Worm (Caenorhabditis elegans) whole organism, young adult: Measurements from ENCODE around the gene Y41C4A.11.

Experiments
- B0336.3 ChIP-seq: fragments of 200-800 bp; sonication (Bioruptor generic); IDR thresholded peaks from 2 replicates; pipeline ENCODE4 v1.3.6; 2022; ENCODE audit warnings: missing genetic modification characterization, missing compliant biosample characterization
- C17E4.6 ChIP-seq: fragments of 200-800 bp; sonication (Bioruptor generic); IDR thresholded peaks from 2 replicates; pipeline ENCODE4 v1.3.6; 2022; ENCODE audit warnings: missing genetic modification reagents, missing genetic modification characterization, missing compliant biosample characterization
- D2030.7 ChIP-seq: fragments of 200-800 bp; sonication (Bioruptor generic); IDR thresholded peaks from 2 replicates; pipeline ENCODE4 v1.3.6; 2022; ENCODE audit warnings: missing genetic modification reagents, missing genetic modification characterization, missing compliant biosample characterization
- K11D2.4 ChIP-seq: fragments of 200-800 bp; sonication (Bioruptor generic); IDR thresholded peaks from 2 replicates; pipeline ENCODE4 v1.3.6; 2022; ENCODE audit warnings: missing genetic modification reagents, missing genetic modification characterization, missing compliant biosample characterization
- K12H6.12 ChIP-seq: fragments of 200-800 bp; sonication (Bioruptor generic); optimal IDR thresholded peaks from 2 replicates; lab custom pipeline; 2018; ENCODE audit warnings: mild to moderate bottlenecking, missing genetic modification characterization, missing compliant biosample characterization
- ama-1 ChIP-seq, 3 experiments: fragments of 150-350 bp in 1 of 3; sonication (generic microtip) in 2 of 3; optimal IDR thresholded peaks; 2 replicates each; lab custom pipeline; 2014 to 2018; ENCODE audit warnings: missing biosample characterization in 2 of 3, missing genetic modification characterization in 2 of 3, missing genetic modification reagents in 2 of 3
- attf-5 ChIP-seq: fragments of 200-800 bp; sonication (Bioruptor generic); optimal IDR thresholded peaks from 2 replicates; lab custom pipeline; 2018; ENCODE audit warnings: mild to moderate bottlenecking, missing genetic modification characterization, missing compliant biosample characterization
- bed-1 ChIP-seq: fragments of 200-800 bp; sonication (Bioruptor generic); IDR thresholded peaks from 2 replicates; pipeline ENCODE4 v1.3.6; 2022; ENCODE audit warnings: missing genetic modification reagents, missing genetic modification characterization, missing compliant biosample characterization
- ccch-3 ChIP-seq: fragments of 200-800 bp; sonication (Bioruptor generic); optimal IDR thresholded peaks from 2 replicates; lab custom pipeline; 2018; ENCODE audit warnings: mild to moderate bottlenecking, missing genetic modification characterization, missing compliant biosample characterization
- cebp-1 ChIP-seq, 2 experiments: fragments of 200-800 bp in 1 of 2; sonication (Bioruptor generic) in 1 of 2; sonication (generic microtip) in 1 of 2; IDR thresholded peaks in 1 of 2; optimal IDR thresholded peaks in 1 of 2; 2 replicates each; pipeline versions ENCODE4 v1.3.6 to Lab custom; 2017 to 2022; ENCODE audit warnings: missing compliant biosample characterization in 2 of 2, missing genetic modification characterization in 2 of 2, mild to moderate bottlenecking in 1 of 2, missing genetic modification reagents in 1 of 2, moderate library complexity in 1 of 2
- dpl-1 ChIP-seq: fragments of 150-350 bp; optimal IDR thresholded peaks from 2 replicates; lab custom pipeline; 2014; ENCODE audit warnings: missing biosample characterization, missing genetic modification reagents, missing genetic modification characterization
- efl-1 ChIP-seq: fragments of 150-350 bp; optimal IDR thresholded peaks from 2 replicates; lab custom pipeline; 2014; ENCODE audit warnings: missing biosample characterization, missing genetic modification reagents, missing genetic modification characterization
- egl-44 ChIP-seq: fragments of 200-800 bp; sonication (Bioruptor generic); IDR thresholded peaks from 2 replicates; pipeline ENCODE4 v1.3.6; 2022; ENCODE audit warnings: missing genetic modification reagents, missing genetic modification characterization, missing compliant biosample characterization
- ekl-4 ChIP-seq: fragments of 200-800 bp; sonication (Bioruptor generic); IDR thresholded peaks from 2 replicates; pipeline ENCODE4 v1.3.6; 2022; ENCODE audit warnings: missing genetic modification reagents, missing genetic modification characterization, missing compliant biosample characterization
- hlh-12 ChIP-seq: sonication (generic microtip); optimal IDR thresholded peaks from 2 replicates; lab custom pipeline; 2016; ENCODE audit warnings: missing genetic modification characterization, missing compliant biosample characterization
- hmg-1.2 ChIP-seq: fragments of 200-800 bp; sonication (Bioruptor generic); IDR thresholded peaks from 2 replicates; pipeline ENCODE4 v1.3.6; 2022; ENCODE audit warnings: missing genetic modification reagents, missing genetic modification characterization, missing compliant biosample characterization
- lin-35 ChIP-seq, 3 experiments: fragments of 150-350 bp in 2 of 3; sonication (generic microtip) in 1 of 3; optimal IDR thresholded peaks; 2 replicates each; lab custom pipeline; 2014 to 2018; ENCODE audit warnings: missing biosample characterization in 3 of 3, missing genetic modification characterization in 3 of 3, missing genetic modification reagents in 3 of 3
- lin-40 ChIP-seq: sonication (generic microtip); optimal IDR thresholded peaks from 2 replicates; lab custom pipeline; 2016; ENCODE audit warnings: missing genetic modification characterization, mild to moderate bottlenecking, missing compliant biosample characterization, missing genotype, missing genetic modification reagents
- lin-54 ChIP-seq: fragments of 200-800 bp; sonication (Bioruptor generic); optimal IDR thresholded peaks from 2 replicates; lab custom pipeline; 2018; ENCODE audit warnings: mild to moderate bottlenecking, missing genetic modification characterization, missing compliant biosample characterization
- lsl-1 ChIP-seq: fragments of 200-800 bp; sonication (Bioruptor generic); optimal IDR thresholded peaks from 2 replicates; lab custom pipeline; 2018; ENCODE audit warnings: mild to moderate bottlenecking, missing genetic modification characterization, moderate library complexity, missing compliant biosample characterization
- madf-8 ChIP-seq: fragments of 200-800 bp; sonication (Bioruptor generic); conservative IDR thresholded peaks from 2 replicates; pipeline ENCODE4 v1.3.6; 2022; ENCODE audit warnings: missing genetic modification reagents, missing genetic modification characterization, missing compliant biosample characterization
- mcd-1 ChIP-seq: fragments of 200-800 bp; sonication (Bioruptor generic); IDR thresholded peaks from 2 replicates; pipeline ENCODE4 v1.3.6; 2022; ENCODE audit warnings: missing genetic modification reagents, missing genetic modification characterization, missing compliant biosample characterization
- nhr-80 ChIP-seq: sonication (generic microtip); optimal IDR thresholded peaks from 2 replicates; lab custom pipeline; 2016; ENCODE audit warnings: missing genetic modification characterization, missing compliant biosample characterization
- pha-4 ChIP-seq: fragments of 150-350 bp; sonication (generic microtip); optimal IDR thresholded peaks from 2 replicates; lab custom pipeline; 2014; ENCODE audit warnings: missing biosample characterization, missing genetic modification reagents, missing genetic modification characterization
- rcor-1 ChIP-seq: fragments of 200-800 bp; sonication (Bioruptor generic); IDR thresholded peaks from 2 replicates; pipeline ENCODE4 v1.3.6; 2022; ENCODE audit warnings: missing genetic modification reagents, missing genetic modification characterization, missing compliant biosample characterization
- repo-1 ChIP-seq: sonication (generic microtip); optimal IDR thresholded peaks from 2 replicates; lab custom pipeline; 2017; ENCODE audit warnings: mild to moderate bottlenecking, missing genetic modification characterization, missing compliant biosample characterization
- snpc-1.3 ChIP-seq: sonication (generic microtip); optimal IDR thresholded peaks from 2 replicates; lab custom pipeline; 2017; ENCODE audit warnings: missing genetic modification characterization, mild to moderate bottlenecking, missing compliant biosample characterization, antibody characterized with exemption, moderate library complexity, missing genotype, missing genetic modification reagents; ENCODE audit not compliant: insufficient read depth
- snpc-3.4 ChIP-seq: sonication (generic microtip); optimal IDR thresholded peaks from 2 replicates; lab custom pipeline; 2017; ENCODE audit warnings: missing genetic modification characterization, mild to moderate bottlenecking, missing compliant biosample characterization, antibody characterized with exemption, moderate library complexity, missing genotype, missing genetic modification reagents
- somi-1 ChIP-seq: fragments of 200-800 bp; sonication (Bioruptor generic); optimal IDR thresholded peaks from 2 replicates; lab custom pipeline; 2018; ENCODE audit warnings: mild to moderate bottlenecking, missing genetic modification characterization, missing compliant biosample characterization
- tbp1 ChIP-seq: fragments of 200-800 bp; sonication (Bioruptor generic); optimal IDR thresholded peaks from 2 replicates; lab custom pipeline; 2018; ENCODE audit warnings: mild to moderate bottlenecking, missing genetic modification characterization, missing compliant biosample characterization
- zfh-2 ChIP-seq: fragments of 200-800 bp; sonication (Bioruptor generic); conservative IDR thresholded peaks from 2 replicates; pipeline ENCODE4 v1.3.6; 2022; ENCODE audit warnings: missing genetic modification reagents, missing genetic modification characterization, missing compliant biosample characterization
- ztf-25 ChIP-seq: fragments of 200-800 bp; sonication (Bioruptor generic); IDR thresholded peaks from 2 replicates; pipeline ENCODE4 v1.3.6; 2022; ENCODE audit warnings: missing genetic modification reagents, missing genetic modification characterization, missing compliant biosample characterization
- ztf-28 ChIP-seq: fragments of 200-800 bp; sonication (Bioruptor generic); IDR thresholded peaks from 2 replicates; pipeline ENCODE4 v1.3.6; 2022; ENCODE audit warnings: missing genetic modification reagents, missing genetic modification characterization, missing compliant biosample characterization
- ztf-3 ChIP-seq: fragments of 200-800 bp; sonication (Bioruptor generic); optimal IDR thresholded peaks from 2 replicates; lab custom pipeline; 2018; ENCODE audit warnings: mild to moderate bottlenecking, missing genetic modification characterization, missing compliant biosample characterization

Gene Y41C4A.11

DNA sequence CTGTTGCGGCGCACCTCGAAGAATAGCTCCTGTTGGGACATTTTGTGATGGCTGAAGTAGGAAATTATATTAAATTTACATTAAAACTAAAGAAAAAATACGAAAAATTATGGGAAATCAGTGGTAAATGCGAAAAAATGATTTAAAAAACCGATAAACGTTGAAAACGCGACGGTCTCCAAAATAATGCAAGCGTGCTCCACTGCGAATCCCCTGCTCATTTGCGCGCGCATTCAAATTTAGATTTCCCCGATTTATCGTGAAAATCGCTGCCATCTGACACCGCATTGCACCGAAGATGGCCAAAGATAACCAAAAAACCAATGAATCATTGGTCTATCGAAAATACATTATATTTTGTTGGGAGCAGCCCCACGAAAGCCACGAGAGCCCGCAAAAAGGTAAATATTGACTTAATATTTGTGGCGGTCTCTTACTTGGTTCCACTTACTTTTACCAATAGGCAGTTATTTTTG, at the start of gene Y41C4A.11, which contains the start of gene elb-1:
Gene Y41C4A.11 (plus strand): TSS at position 461 of the 476 bp plus-strand sequence.
Gene elb-1 (minus strand): TSS at position 51 of the 476 bp plus-strand sequence.
- TF ChIP-seq cebp-1 (GFP tag; IDR thresholded peaks at IDR 0.05; lab: Robert Waterston, UW) (no peak), cebp-1 (tag; optimal IDR thresholded peaks at IDR 0.05; lab: Kevin White, UChicago) (peak; percentile 29), rcor-1 (GFP tag; lab: Robert Waterston, UW) (0 out of 2 replicates have a peak, but pooled peaks have one; percentile 18), ztf-28 (GFP tag; lab: Robert Waterston, UW) (no peak), lin-54 (GFP tag; lab: Kevin White, UChicago) (peak; percentile 97), efl-1 (GFP tag; lab: Kevin White, UChicago) (peak; percentile 84), D2030.7 (GFP tag; lab: Robert Waterston, UW) (0 out of 2 replicates have a peak, but pooled peaks have one; percentile 20), attf-5 (peak; percentile 42), lsl-1 (GFP tag; lab: Kevin White, UChicago) (peak; percentile 35), lin-40 (tag; lab: Kevin White, UChicago) (peak; percentile 39), K11D2.4 (GFP tag; lab: Robert Waterston, UW) (0 out of 2 replicates have a peak, but pooled peaks have one; percentile 13), hlh-12 (tag; lab: Kevin White, UChicago) (no peak), mcd-1 (GFP tag; lab: Robert Waterston, UW) (peak; percentile 97), dpl-1 (peak; percentile 87), ztf-3 (GFP tag; lab: Kevin White, UChicago) (no peak), ccch-3 (GFP tag; lab: Kevin White, UChicago) (no peak), tbp1 (GFP tag; lab: Kevin White, UChicago) (peak; percentile 19), lin-35 (GFP tag; optimal IDR thresholded peaks at IDR 0.05; lab: Kevin White, UChicago) (peak; percentile 18 to 90 (median 78)), pha-4 (tag; lab: Kevin White, UChicago) (peak; percentile 55)

DNA sequence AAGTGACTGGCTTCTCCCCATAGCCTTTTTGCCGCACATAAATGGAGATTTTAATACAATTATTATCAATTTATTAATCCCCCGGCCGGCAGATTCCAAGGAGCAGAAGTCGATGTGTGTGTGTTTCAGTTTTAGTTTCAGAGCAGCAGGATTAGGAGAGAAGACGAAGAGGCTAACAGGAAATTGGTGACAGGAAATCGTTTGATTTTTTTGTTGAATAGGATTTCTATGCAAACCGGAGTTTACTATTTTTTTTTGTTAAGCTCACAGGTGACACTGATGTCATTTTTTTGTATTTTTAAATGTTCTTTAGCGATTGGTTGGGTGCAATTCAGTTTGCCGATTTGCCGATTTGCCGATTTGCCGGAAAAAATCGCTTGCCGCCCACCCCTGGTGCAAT, 39.1 kb upstream of the Y41C4A.11 start:
- no peak for TF ChIP-seq snpc-1.3 (tag; lab: Kevin White, UChicago)
- TF ChIP-seq B0336.3 = no peak
- TF ChIP-seq snpc-3.4 (tag; lab: Kevin White, UChicago) = no peak
- TF ChIP-seq nhr-80 (tag; lab: Kevin White, UChicago) = no peak
- TF ChIP-seq repo-1 (tag; lab: Kevin White, UChicago) = no peak
- TF ChIP-seq ztf-25 (GFP tag; lab: Robert Waterston, UW) = no peak
- TF ChIP-seq C17E4.6 (GFP tag; lab: Robert Waterston, UW) = no peak
- TF ChIP-seq somi-1 = no peak
- TF ChIP-seq K12H6.12 (tag; lab: Kevin White, UChicago) = no peak
- no peak for TF ChIP-seq madf-8 (GFP tag; lab: Robert Waterston, UW)

DNA sequence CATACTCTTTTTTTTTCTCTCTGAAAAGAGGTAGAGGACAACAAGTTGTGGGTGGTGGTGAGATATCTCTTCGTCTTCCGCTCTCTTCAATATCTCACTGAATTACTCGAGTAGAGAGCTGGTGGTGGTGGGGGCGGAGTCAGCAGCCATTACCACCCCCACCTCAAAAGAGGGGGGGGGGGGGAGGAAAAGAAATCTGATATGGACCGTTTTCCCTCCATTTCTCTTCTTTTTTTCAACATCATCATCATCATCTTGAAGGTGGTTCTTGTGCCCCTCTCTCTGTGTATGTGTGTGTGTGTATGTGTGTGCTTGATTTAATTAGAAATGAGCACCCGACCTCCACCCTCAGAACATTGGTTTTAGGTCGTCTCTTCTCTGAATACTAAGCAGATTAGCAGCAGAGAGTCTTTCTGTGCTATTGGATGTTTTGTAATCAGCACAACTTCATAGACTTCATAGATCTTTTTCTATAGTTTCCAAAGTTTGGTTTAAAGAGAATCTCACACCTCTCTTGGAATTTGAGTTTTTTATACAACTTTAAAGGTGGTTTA, 38.1 kb upstream of the Y41C4A.11 start:
- no peak for TF ChIP-seq egl-44 (GFP tag; lab: Robert Waterston, UW)
- TF ChIP-seq zfh-2 (GFP tag; lab: Robert Waterston, UW) = peak; percentile 74
- no peak for TF ChIP-seq ama-1 (optimal IDR thresholded peaks at IDR 0.05; lab: Kevin White, UChicago)
- TF ChIP-seq ama-1 (GFP tag; optimal IDR thresholded peaks at IDR 0.05; lab: Kevin White, UChicago) = no peak
- no peak for TF ChIP-seq hmg-1.2 (GFP tag; lab: Robert Waterston, UW)
- TF ChIP-seq bed-1 (GFP tag; lab: Robert Waterston, UW) = no peak
- TF ChIP-seq ekl-4 (GFP tag; lab: Robert Waterston, UW) = no peak
- 0 out of 2 replicates have a peak, but pooled peaks have one; percentile 12 for TF ChIP-seq mcd-1 (GFP tag; lab: Robert Waterston, UW)
- TF ChIP-seq ztf-3 (GFP tag; lab: Kevin White, UChicago) = no peak
- peak; percentile 16 for TF ChIP-seq K12H6.12 (tag; lab: Kevin White, UChicago)
